Fruit fly (Drosophila melanogaster): ENCODE data around the gene CG15394.

dm6 chr2L:2591569-2591968 is at the start of gene CG15394:
- TF ChIP-seq EcR (GFP tag; optimal IDR thresholded peaks at IDR 0.05) (no peak), Ets98B (GFP tag; IDR thresholded peaks at IDR 0.05) (no peak), CG9948 (tag; optimal IDR thresholded peaks at IDR 0.05) (no peak), Snoo (tag; optimal IDR thresholded peaks at IDR 0.05) (no peak), CG15710 (tag; optimal IDR thresholded peaks at IDR 0.05) (no peak), CG17806 (tag; optimal IDR thresholded peaks at IDR 0.05) (no peak), CG12605 (GFP tag; IDR thresholded peaks at IDR 0.05) (no peak), CG32121 (GFP tag; IDR thresholded peaks at IDR 0.05) (no peak)
